Fruit fly (Drosophila melanogaster): ENCODE measurements around the gene sgl.

dm6 chr3L:6943204-6943947 is 21.2 kb downstream of the sgl start:
- TF ChIP-seq psq (optimal IDR thresholded peaks at IDR 0.05) (no peak), CG8478 (optimal IDR thresholded peaks at IDR 0.05) (no peak)

Measured in whole organism.